Fruit fly (Drosophila melanogaster) whole organism, embryonic: Measurements from ENCODE around the gene CG10481.

Experiments
- Adf1 ChIP-seq: fragments of 200-800 bp; sonication (Bioruptor generic); IDR thresholded peaks from 2 replicates; pipeline ENCODE4 v1.3.6; 2022; ENCODE audit warnings: missing biosample characterization, missing genetic modification characterization
- Antp ChIP-seq: fragments of 200-800 bp; sonication (Bioruptor generic); optimal IDR thresholded peaks from 3 replicates; lab custom pipeline; 2016; ENCODE audit warnings: missing biosample characterization, missing genetic modification characterization
- Asciz ChIP-seq: fragments of 200-800 bp; sonication (Bioruptor generic); optimal IDR thresholded peaks from 2 replicates; lab custom pipeline; 2017; ENCODE audit warnings: missing biosample characterization, mild to moderate bottlenecking, missing genetic modification characterization, missing genetic modification reagents
- CG13424 ChIP-seq: fragments of 200-800 bp; sonication (Bioruptor generic); optimal IDR thresholded peaks from 2 replicates; lab custom pipeline; 2019; ENCODE audit warnings: missing biosample characterization, mild to moderate bottlenecking, missing genetic modification characterization, moderate library complexity
- CG14860 ChIP-seq: fragments of 200-800 bp; sonication (Bioruptor generic); IDR thresholded peaks from 3 replicates; pipeline ENCODE4 v1.3.6; 2022; ENCODE audit warnings: missing biosample characterization, missing genetic modification characterization; ENCODE audit not compliant: partially characterized antibody
- CG15011 ChIP-seq: fragments of 200-800 bp; sonication (Bioruptor generic); optimal IDR thresholded peaks from 3 replicates; lab custom pipeline; 2018; ENCODE audit warnings: missing biosample characterization, mild to moderate bottlenecking, missing genetic modification characterization
- CG1603 ChIP-seq: fragments of 200-800 bp; sonication (Bioruptor generic); optimal IDR thresholded peaks from 2 replicates; lab custom pipeline; 2019; ENCODE audit warnings: missing biosample characterization, mild to moderate bottlenecking, missing genetic modification characterization, moderate library complexity
- CG17359 ChIP-seq: fragments of 200-800 bp; sonication (Bioruptor generic); optimal IDR thresholded peaks from 3 replicates; lab custom pipeline; 2018; ENCODE audit warnings: missing biosample characterization, mild to moderate bottlenecking, missing genetic modification characterization, moderate library complexity
- CG17361 ChIP-seq: fragments of 200-800 bp; sonication (Bioruptor generic); IDR thresholded peaks from 3 replicates; pipeline ENCODE4 v1.3.6; 2022; ENCODE audit warnings: missing biosample characterization, missing genetic modification characterization
- CG18476 ChIP-seq: fragments of 200-800 bp; sonication (Bioruptor generic); optimal IDR thresholded peaks from 2 replicates; lab custom pipeline; 2016; ENCODE audit warnings: missing biosample characterization, mild to moderate bottlenecking, missing genetic modification characterization
- CG2678 ChIP-seq: fragments of 200-800 bp; sonication (Bioruptor generic); optimal IDR thresholded peaks from 3 replicates; lab custom pipeline; 2019; ENCODE audit warnings: missing biosample characterization, mild to moderate bottlenecking, missing genetic modification characterization, moderate library complexity
- CG31388 ChIP-seq: fragments of 200-800 bp; sonication (Bioruptor generic); optimal IDR thresholded peaks from 2 replicates; lab custom pipeline; 2016; ENCODE audit warnings: missing biosample characterization, missing genetic modification characterization
- CG34224 ChIP-seq: fragments of 200-800 bp; sonication (Bioruptor generic); IDR thresholded peaks from 3 replicates; pipeline ENCODE4 v1.3.6; 2022; ENCODE audit warnings: missing biosample characterization, missing genetic modification characterization; ENCODE audit not compliant: partially characterized antibody
- CG4404 ChIP-seq: fragments of 200-800 bp; sonication (Bioruptor generic); IDR thresholded peaks from 2 replicates; pipeline ENCODE4 v1.3.6; 2022; ENCODE audit warnings: missing biosample characterization, missing genetic modification characterization
- CG4854 ChIP-seq: fragments of 200-800 bp; sonication (Bioruptor generic); optimal IDR thresholded peaks from 2 replicates; lab custom pipeline; 2016; ENCODE audit warnings: missing biosample characterization, missing genetic modification characterization, inconsistent platforms
- CG6272 ChIP-seq: fragments of 200-800 bp; sonication (Bioruptor generic); IDR thresholded peaks from 2 replicates; pipeline ENCODE4 v1.3.6; 2022; ENCODE audit warnings: missing biosample characterization, missing genetic modification characterization
- CG7556 ChIP-seq: fragments of 200-800 bp; sonication (Bioruptor generic); optimal IDR thresholded peaks from 2 replicates; lab custom pipeline; 2017; ENCODE audit warnings: missing biosample characterization, mild to moderate bottlenecking, missing genetic modification characterization
- CG8478 ChIP-seq: fragments of >200 bp; optimal IDR thresholded peaks from 2 replicates; lab custom pipeline; 2018
- CG8924 ChIP-seq: fragments of 200-800 bp; optimal IDR thresholded peaks from 3 replicates; lab custom pipeline; 2019; ENCODE audit warnings: missing biosample characterization, mild to moderate bottlenecking, missing genetic modification characterization, moderate library complexity
- CG9437 ChIP-seq: fragments of 200-800 bp; sonication (Bioruptor generic); optimal IDR thresholded peaks from 2 replicates; lab custom pipeline; 2018; ENCODE audit warnings: missing biosample characterization, mild to moderate bottlenecking, missing genetic modification characterization
- D19A ChIP-seq: fragments of 200-800 bp; optimal IDR thresholded peaks from 3 replicates; lab custom pipeline; 2019; ENCODE audit warnings: missing biosample characterization, mild to moderate bottlenecking, missing genetic modification characterization, moderate library complexity
- E2f1 ChIP-seq: fragments of 200-800 bp; sonication (Bioruptor generic); IDR thresholded peaks from 2 replicates; pipeline ENCODE4 v1.3.6; 2022; ENCODE audit warnings: missing biosample characterization, missing genetic modification characterization
- MESR4 ChIP-seq: fragments of 200-800 bp; sonication (Bioruptor generic); optimal IDR thresholded peaks from 2 replicates; lab custom pipeline; 2018; ENCODE audit warnings: missing biosample characterization, mild to moderate bottlenecking, missing genetic modification characterization, moderate library complexity
- MTF-1 ChIP-seq: fragments of 200-800 bp; sonication (Bioruptor generic); optimal IDR thresholded peaks from 2 replicates; lab custom pipeline; 2018; ENCODE audit warnings: missing biosample characterization, mild to moderate bottlenecking, missing genetic modification characterization, borderline replicate concordance
- Med ChIP-seq: fragments of 200-800 bp; sonication (Bioruptor generic); peaks from one replicate; lab custom pipeline; 2016; ENCODE audit warnings: missing biosample characterization, missing genetic modification characterization, mild to moderate bottlenecking, inconsistent platforms, moderate library complexity
- Xrp1 ChIP-seq: fragments of 200-800 bp; sonication (Bioruptor generic); IDR thresholded peaks from 2 replicates; pipeline ENCODE4 v1.3.6; 2022; ENCODE audit warnings: missing biosample characterization, missing genetic modification characterization
- ac ChIP-seq: fragments of 200-800 bp; sonication (Bioruptor generic); optimal IDR thresholded peaks from 3 replicates; lab custom pipeline; 2017; ENCODE audit warnings: missing biosample characterization, mild to moderate bottlenecking, missing genetic modification characterization
- amos ChIP-seq: fragments of 200-800 bp; sonication (Bioruptor generic); IDR thresholded peaks from 2 replicates; pipeline ENCODE4 v1.3.6; 2022; ENCODE audit warnings: missing biosample characterization, missing genetic modification characterization; ENCODE audit not compliant: partially characterized antibody
- aop ChIP-seq: fragments of 200-800 bp; sonication (Bioruptor generic); IDR thresholded peaks from 2 replicates; pipeline ENCODE4 v1.3.6; 2022; ENCODE audit warnings: missing biosample characterization, missing genetic modification characterization
- bcd ChIP-seq: fragments of 200-800 bp; sonication (Bioruptor generic); optimal IDR thresholded peaks from 2 replicates; lab custom pipeline; 2017; ENCODE audit warnings: missing biosample characterization, mild to moderate bottlenecking, missing genetic modification characterization
- bigmax ChIP-seq: fragments of 200-800 bp; sonication (Bioruptor generic); optimal IDR thresholded peaks from 2 replicates; lab custom pipeline; 2018; ENCODE audit warnings: missing biosample characterization, mild to moderate bottlenecking, missing genetic modification characterization
- ci ChIP-seq: fragments of 200-800 bp; sonication (Bioruptor generic); IDR thresholded peaks from 3 replicates; pipeline ENCODE4 v1.3.6; 2022; ENCODE audit warnings: missing biosample characterization, missing genetic modification characterization
- danr ChIP-seq: fragments of 200-800 bp; sonication (Bioruptor generic); IDR thresholded peaks from 2 replicates; pipeline ENCODE4 v1.3.6; 2022; ENCODE audit warnings: missing biosample characterization, missing genetic modification characterization
- dmrt99B ChIP-seq: fragments of 200-800 bp; sonication (Bioruptor generic); optimal IDR thresholded peaks from 2 replicates; lab custom pipeline; 2018; ENCODE audit warnings: missing biosample characterization, mild to moderate bottlenecking, missing genetic modification characterization, moderate library complexity
- eyg ChIP-seq: fragments of 200-800 bp; sonication (Bioruptor generic); optimal IDR thresholded peaks from 3 replicates; lab custom pipeline; 2016; ENCODE audit warnings: missing biosample characterization, missing genetic modification characterization
- gce ChIP-seq: fragments of 200-800 bp; sonication (Bioruptor generic); IDR thresholded peaks from 3 replicates; pipeline ENCODE4 v1.3.6; 2022; ENCODE audit warnings: missing biosample characterization, missing genetic modification characterization
- gcm ChIP-seq: fragments of 200-800 bp; sonication (Bioruptor generic); optimal IDR thresholded peaks from 2 replicates; lab custom pipeline; 2019; ENCODE audit warnings: missing biosample characterization, mild to moderate bottlenecking, missing genetic modification characterization, moderate library complexity
- gcm2 ChIP-seq: fragments of 200-800 bp; sonication (Bioruptor generic); optimal IDR thresholded peaks from 2 replicates; lab custom pipeline; 2016; ENCODE audit warnings: missing biosample characterization, missing genetic modification characterization
- gem ChIP-seq: fragments of 200-800 bp; sonication (Bioruptor generic); optimal IDR thresholded peaks from 2 replicates; lab custom pipeline; 2019; ENCODE audit warnings: missing biosample characterization, mild to moderate bottlenecking, missing genetic modification characterization, moderate library complexity
- hb ChIP-seq: fragments of 200-800 bp; sonication (Bioruptor generic); IDR thresholded peaks from 3 replicates; pipeline ENCODE4 v1.3.6; 2022; ENCODE audit warnings: missing biosample characterization, missing genetic modification characterization; ENCODE audit not compliant: partially characterized antibody
- jing ChIP-seq: fragments of 200-800 bp; sonication (Bioruptor generic); optimal IDR thresholded peaks from 2 replicates; lab custom pipeline; 2018; ENCODE audit warnings: missing biosample characterization, mild to moderate bottlenecking, missing genetic modification characterization
- lab ChIP-seq: fragments of 200-800 bp; sonication (Bioruptor generic); optimal IDR thresholded peaks from 3 replicates; lab custom pipeline; 2017; ENCODE audit warnings: missing biosample characterization, missing genetic modification characterization, mild to moderate bottlenecking, moderate library complexity, missing genetic modification reagents
- lmd ChIP-seq: fragments of 200-800 bp; sonication (Bioruptor generic); IDR thresholded peaks from 2 replicates; pipeline ENCODE4 v1.3.6; 2022; ENCODE audit warnings: missing biosample characterization, missing genetic modification characterization
- pnt ChIP-seq: fragments of 200-800 bp; sonication (Bioruptor generic); optimal IDR thresholded peaks from 3 replicates; lab custom pipeline; 2016; ENCODE audit warnings: missing biosample characterization, missing genetic modification characterization
- sisA ChIP-seq: fragments of 200-800 bp; sonication (Bioruptor generic); IDR thresholded peaks from 2 replicates; pipeline ENCODE4 v1.3.6; 2022; ENCODE audit warnings: missing biosample characterization, missing genetic modification characterization
- sr ChIP-seq: fragments of 200-800 bp; sonication (Bioruptor generic); IDR thresholded peaks from 3 replicates; pipeline ENCODE4 v1.3.6; 2022; ENCODE audit warnings: missing biosample characterization, missing genetic modification characterization
- tap ChIP-seq: fragments of 200-800 bp; optimal IDR thresholded peaks from 3 replicates; lab custom pipeline; 2019; ENCODE audit warnings: missing biosample characterization, mild to moderate bottlenecking, missing genetic modification characterization, moderate library complexity
- ttk ChIP-seq: fragments of 200-800 bp; sonication (Bioruptor generic); IDR thresholded peaks from 2 replicates; pipeline ENCODE4 v2.1.2; 2022; ENCODE audit warnings: missing biosample characterization, missing genetic modification characterization
- zen2 ChIP-seq: fragments of 200-800 bp; sonication (Bioruptor generic); IDR thresholded peaks from 3 replicates; pipeline ENCODE4 v1.3.6; 2022; ENCODE audit warnings: missing biosample characterization, missing genetic modification characterization; ENCODE audit not compliant: partially characterized antibody
- zf30C ChIP-seq: fragments of 200-800 bp; sonication (Bioruptor generic); optimal IDR thresholded peaks from 3 replicates; lab custom pipeline; 2018; ENCODE audit warnings: missing biosample characterization, mild to moderate bottlenecking, missing genetic modification characterization
- zfh1 ChIP-seq: fragments of 200-800 bp; sonication (Bioruptor generic); IDR thresholded peaks from 3 replicates; pipeline ENCODE4 v1.3.6; 2022; ENCODE audit warnings: missing biosample characterization, missing genetic modification characterization

Gene CG10481

dm6 chr2L:19884444-19884843 is 7.9 kb downstream of the CG10481 start (continued):
- TF ChIP-seq ci (peak; percentile 46; the same call in 1 of the 3 replicates), eyg (GFP tag; lab: Kevin White, UChicago) (no peak), CG31388 (GFP tag; lab: Kevin White, UChicago) (no peak), MESR4 (GFP tag; lab: Kevin White, UChicago) (no peak), tap (tag; lab: Kevin White, UChicago) (peak; percentile 48), CG7556 (GFP tag; lab: Kevin White, UChicago) (peak; percentile 8), sr (no peak), CG4854 (no peak), CG15011 (GFP tag; lab: Kevin White, UChicago) (no peak), aop (GFP tag; lab: Robert Waterston, UW) (no peak), lab (GFP tag; lab: Kevin White, UChicago) (peak; percentile 25), CG8478 (lab: Kevin White, UChicago) (no peak), lmd (peak; percentile 19; the same call in 1 of the 2 replicates), D19A (tag; lab: Kevin White, UChicago) (peak; percentile 42), gem (peak; percentile 64), CG34224 (GFP tag; lab: Robert Waterston, UW) (no peak), hb (GFP tag; lab: Robert Waterston, UW) (no peak), CG17361 (GFP tag; lab: Robert Waterston, UW) (peak; percentile 60; the same call in 2 of the 3 replicates), Antp (GFP tag; lab: Kevin White, UChicago) (peak; percentile 20), zfh1 (GFP tag; lab: Robert Waterston, UW) (0 out of 3 replicates have a peak, but pooled peaks have one; percentile 12), CG9437 (GFP tag; lab: Kevin White, UChicago) (peak; percentile 32), Med (GFP tag; lab: Kevin White, UChicago) (peak; percentile 24), ac (GFP tag; lab: Kevin White, UChicago) (no peak), CG14860 (no peak), CG18476 (GFP tag; lab: Kevin White, UChicago) (peak; percentile 8), CG4404 (GFP tag; lab: Robert Waterston, UW) (no peak), danr (GFP tag; lab: Robert Waterston, UW) (0 out of 2 replicates have a peak, but pooled peaks have one; percentile 18), Adf1 (GFP tag; lab: Robert Waterston, UW) (no peak), gcm2 (GFP tag; lab: Kevin White, UChicago) (no peak), bcd (GFP tag; lab: Kevin White, UChicago) (peak; percentile 13), zen2 (GFP tag; lab: Robert Waterston, UW) (no peak), gcm (GFP tag; lab: Kevin White, UChicago) (peak; percentile 2), jing (GFP tag; lab: Kevin White, UChicago) (peak; percentile 7), CG13424 (tag; lab: Kevin White, UChicago) (peak; percentile 46), CG8924 (peak; percentile 36), ttk (GFP tag; lab: Robert Waterston, UW) (0 out of 2 replicates have a peak, but pooled peaks have one; percentile 27), dmrt99B (tag; lab: Kevin White, UChicago) (peak; percentile 62), sisA (GFP tag; lab: Robert Waterston, UW) (0 out of 2 replicates have a peak, but pooled peaks have one; percentile 47), CG1603 (peak; percentile 68), bigmax (GFP tag; lab: Kevin White, UChicago) (no peak), Xrp1 (GFP tag; lab: Robert Waterston, UW) (peak; percentile 69), gce (GFP tag; lab: Robert Waterston, UW) (no peak), CG6272 (no peak), CG17359 (tag; lab: Kevin White, UChicago) (peak; percentile 56), amos (GFP tag; lab: Robert Waterston, UW) (no peak), E2f1 (GFP tag; lab: Robert Waterston, UW) (peak; percentile 29; the same call in 1 of the 2 replicates), pnt (peak; percentile 24), MTF-1 (GFP tag; lab: Kevin White, UChicago) (no peak), zf30C (GFP tag; lab: Kevin White, UChicago) (peak; percentile 45), Asciz (peak; percentile 50), CG2678 (tag; lab: Kevin White, UChicago) (peak; percentile 54)
